Worm (Caenorhabditis elegans) whole organism, L4 larva: ENCODE measurements around the gene ZK1098.2.

ENCODE experiments used
- ZK546.5 ChIP-seq, 2 experiments: sonication (generic microtip); optimal IDR thresholded peaks; 2 replicates each; lab custom pipeline; 2017; ENCODE audit warnings: missing biosample characterization in 2 of 2, missing genetic modification characterization in 2 of 2
- ceh-82 ChIP-seq: sonication (generic microtip); optimal IDR thresholded peaks from 2 replicates; lab custom pipeline; 2017; ENCODE audit warnings: missing biosample characterization, missing genetic modification characterization
- ces-1 ChIP-seq: fragments of 150-350 bp; sonication (generic microtip); optimal IDR thresholded peaks from 4 replicates; lab custom pipeline; 2014; ENCODE audit warnings: missing biosample characterization, missing genetic modification reagents, missing genetic modification characterization
- cey-2 ChIP-seq: sonication (generic microtip); optimal IDR thresholded peaks from 3 replicates; lab custom pipeline; 2017; ENCODE audit warnings: missing genetic modification characterization, mild to moderate bottlenecking, missing compliant biosample characterization, antibody characterized with exemption, borderline replicate concordance; ENCODE audit not compliant: insufficient read depth
- lin-29 ChIP-seq: fragments of 200-800 bp; sonication (Bioruptor generic); IDR thresholded peaks from 2 replicates; pipeline ENCODE4 v1.3.6; 2022; ENCODE audit warnings: missing genetic modification reagents, missing genetic modification characterization, missing compliant biosample characterization
- nhr-237 ChIP-seq: sonication (generic microtip); optimal IDR thresholded peaks from 2 replicates; lab custom pipeline; 2017; ENCODE audit warnings: missing biosample characterization, missing genetic modification characterization
- set-16 ChIP-seq: fragments of 200-800 bp; sonication (Bioruptor generic); IDR thresholded peaks from 2 replicates; pipeline ENCODE4 v1.3.6; 2022; ENCODE audit warnings: missing genetic modification reagents, missing genetic modification characterization, missing compliant biosample characterization

DNA sequence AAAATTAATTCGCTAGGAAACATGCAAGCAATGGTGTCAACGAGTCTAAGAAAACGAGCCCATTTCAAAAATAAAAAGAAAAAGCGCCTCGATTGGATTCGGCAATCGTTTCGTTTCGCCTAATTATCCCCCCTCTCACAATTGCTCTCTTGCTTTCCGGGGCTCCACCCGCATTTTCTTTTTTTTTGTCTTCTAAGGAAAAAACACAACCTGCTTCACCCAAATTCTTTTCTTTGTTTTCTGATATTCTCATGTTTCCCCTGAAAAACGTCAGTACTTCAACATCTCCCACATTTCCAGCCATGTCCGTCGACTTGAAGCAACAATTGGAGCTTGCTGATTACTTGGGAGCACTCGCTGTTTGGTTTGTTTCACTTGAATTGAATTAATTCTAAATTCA lies 40.5 kb upstream of the ZK1098.2 start, which contains the start of gene nlp-36:
- no peak for TF ChIP-seq lin-29 (GFP tag; lab: Robert Waterston, UW)
- no peak for TF ChIP-seq nhr-237 (tag; lab: Kevin White, UChicago)
- no peak for TF ChIP-seq ces-1 (GFP tag; lab: Kevin White, UChicago)
- TF ChIP-seq cey-2 (tag; lab: Kevin White, UChicago), result no peak
- TF ChIP-seq ceh-82 (tag; lab: Kevin White, UChicago), result no peak
- no peak for TF ChIP-seq set-16 (GFP tag; lab: Robert Waterston, UW)
- no peak for TF ChIP-seq ZK546.5 (tag; optimal IDR thresholded peaks at IDR 0.05; lab: Kevin White, UChicago)
